Worm (Caenorhabditis elegans) whole organism, L2 larva: ENCODE results near the gene srt-41.

ENCODE experiments used
- lin-39 ChIP-seq: fragments of 150-350 bp; optimal IDR thresholded peaks from 2 replicates; lab custom pipeline; 2014; ENCODE audit warnings: missing biosample characterization, missing genetic modification reagents, missing genetic modification characterization
- nhr-77 ChIP-seq: fragments of 150-350 bp; optimal IDR thresholded peaks from 2 replicates; lab custom pipeline; 2014; ENCODE audit warnings: missing biosample characterization, missing genetic modification characterization

- TF ChIP-seq lin-39 (no peak), nhr-77 (tag; lab: Kevin White, UChicago) (no peak)
These were observed 22.9 kb downstream of the srt-41 start for ce11 chrV:1779994-1780393.
